Fruit fly (Drosophila melanogaster): ENCODE results near the gene Ag5r2.

Ag5r2 gene

dm6 chrX:14743819-14744218, 40.0 kb downstream of the Ag5r2 start (continued):
- peak; percentile 45; the same call in 1 of the 3 replicates for TF ChIP-seq CG8119 (GFP tag; IDR thresholded peaks at IDR 0.05)
- no peak for TF ChIP-seq CG10631 (GFP tag; optimal IDR thresholded peaks at IDR 0.05)
- peak; percentile 77 for TF ChIP-seq svp (GFP tag)
- TF ChIP-seq CG32006 (GFP tag; optimal IDR thresholded peaks at IDR 0.05) = peak; percentile 27
- TF ChIP-seq Eip93F (GFP tag; optimal IDR thresholded peaks at IDR 0.05) = no peak
- TF ChIP-seq CG9139 (GFP tag; optimal IDR thresholded peaks at IDR 0.05) = no peak
- no peak for TF ChIP-seq fd85E (GFP tag; optimal IDR thresholded peaks at IDR 0.05)
- no peak for TF ChIP-seq CG16779 (tag; optimal IDR thresholded peaks at IDR 0.05)
- TF ChIP-seq pdm3 (GFP tag; optimal IDR thresholded peaks at IDR 0.05) = no peak
- TF ChIP-seq CG6163 (GFP tag; IDR thresholded peaks at IDR 0.05) = 0 out of 3 replicates have a peak, but pooled peaks have one; percentile 12
- no peak for TF ChIP-seq CG4318 (GFP tag; optimal IDR thresholded peaks at IDR 0.05)
- TF ChIP-seq fkh (GFP tag; optimal IDR thresholded peaks at IDR 0.05) = no peak
- TF ChIP-seq vri (GFP tag; optimal IDR thresholded peaks at IDR 0.05) = no peak
- no peak for TF ChIP-seq Blimp-1 (GFP tag; optimal IDR thresholded peaks at IDR 0.05)
- TF ChIP-seq eg (GFP tag; IDR thresholded peaks at IDR 0.05) = peak; percentile 51; the same call in 2 of the 3 replicates
- no peak for TF ChIP-seq spab (GFP tag; optimal IDR thresholded peaks at IDR 0.05)
- TF ChIP-seq Eip78C (GFP tag) = peak; percentile 69
- no peak for TF ChIP-seq ss (GFP tag; optimal IDR thresholded peaks at IDR 0.05)
- no peak for TF ChIP-seq Ets96B (tag; optimal IDR thresholded peaks at IDR 0.05)
- TF ChIP-seq CG7368 (GFP tag; optimal IDR thresholded peaks at IDR 0.05) = no peak
- no peak for TF ChIP-seq Ets21C (GFP tag; optimal IDR thresholded peaks at IDR 0.05)
- TF ChIP-seq cyc (GFP tag; optimal IDR thresholded peaks at IDR 0.05) = no peak

- TF ChIP-seq Met (GFP tag; optimal IDR thresholded peaks at IDR 0.05) = no peak
- TF ChIP-seq CG3919 (GFP tag; optimal IDR thresholded peaks at IDR 0.05) = peak; percentile 21
- peak; percentile 15 for TF ChIP-seq CG6276 (GFP tag; optimal IDR thresholded peaks at IDR 0.05)
- TF ChIP-seq acj6 (GFP tag; optimal IDR thresholded peaks at IDR 0.05) = peak; percentile 15
- TF ChIP-seq CG6163 (GFP tag; IDR thresholded peaks at IDR 0.05) = peak; percentile 27; the same call in 1 of the 3 replicates
- peak; percentile 39 for TF ChIP-seq pdm3 (GFP tag; optimal IDR thresholded peaks at IDR 0.05)
- peak; percentile 30 for TF ChIP-seq Hr4 (GFP tag; optimal IDR thresholded peaks at IDR 0.05)
- TF ChIP-seq Eip75B (GFP tag; optimal IDR thresholded peaks at IDR 0.05) = peak; percentile 5
- peak; percentile 20 for TF ChIP-seq Hr39 (GFP tag; optimal IDR thresholded peaks at IDR 0.05)
- TF ChIP-seq Sox14 (GFP tag; optimal IDR thresholded peaks at IDR 0.05) = peak; percentile 19
- TF ChIP-seq CG15336 (GFP tag; IDR thresholded peaks at IDR 0.05) = peak; percentile 50
- TF ChIP-seq CG3032 (tag; optimal IDR thresholded peaks at IDR 0.05) = no peak
- TF ChIP-seq Eip78C (GFP tag) = peak; percentile 50
- TF ChIP-seq CG4318 (GFP tag; optimal IDR thresholded peaks at IDR 0.05) = peak; percentile 5
- TF ChIP-seq CG1621 (tag; optimal IDR thresholded peaks at IDR 0.05) = no peak
- peak; percentile 66 for TF ChIP-seq CG32006 (GFP tag; optimal IDR thresholded peaks at IDR 0.05)
- TF ChIP-seq OdsH (GFP tag; optimal IDR thresholded peaks at IDR 0.05) = peak; percentile 28
- no peak for TF ChIP-seq CG16779 (tag; optimal IDR thresholded peaks at IDR 0.05)
- TF ChIP-seq CG8119 (GFP tag; IDR thresholded peaks at IDR 0.05) = peak; percentile 43; the same call in 2 of the 3 replicates
- peak; percentile 18 for TF ChIP-seq CG10631 (GFP tag; optimal IDR thresholded peaks at IDR 0.05)
- TF ChIP-seq CG34406 (GFP tag; optimal IDR thresholded peaks at IDR 0.05) = no peak
- peak; percentile 21 for TF ChIP-seq achi (GFP tag; optimal IDR thresholded peaks at IDR 0.05)
- TF ChIP-seq CG11902 (GFP tag; optimal IDR thresholded peaks at IDR 0.05) = no peak
- TF ChIP-seq dac (GFP tag; optimal IDR thresholded peaks at IDR 0.05) = peak; percentile 18
These were observed 45.4 kb downstream of the Ag5r2 start for dm6 chrX:14738420-14738819.

Data from whole organism, prepupa.